Worm (Caenorhabditis elegans) whole organism, L3 larva: Measurements from ENCODE around the gene dach-1.

Experiments
- ZK546.5 ChIP-seq: sonication (generic microtip); optimal IDR thresholded peaks from 2 replicates; lab custom pipeline; 2017; ENCODE audit warnings: missing biosample characterization, missing genetic modification characterization
- aly-2 ChIP-seq: fragments of 150-350 bp; optimal IDR thresholded peaks from 2 replicates; lab custom pipeline; 2014; ENCODE audit warnings: missing biosample characterization, missing genetic modification characterization
- ama-1 ChIP-seq: fragments of 150-350 bp; optimal IDR thresholded peaks from 2 replicates; lab custom pipeline; 2018
- ceh-16 ChIP-seq: sonication (generic microtip); optimal IDR thresholded peaks from 2 replicates; lab custom pipeline; 2017; ENCODE audit warnings: missing biosample characterization, missing genetic modification characterization
- ceh-28 ChIP-seq: fragments of 150-350 bp; optimal IDR thresholded peaks from 2 replicates; lab custom pipeline; 2014; ENCODE audit warnings: missing biosample characterization, missing genetic modification reagents, missing genetic modification characterization
- ceh-82 ChIP-seq: fragments of 150-350 bp; optimal IDR thresholded peaks from 2 replicates; lab custom pipeline; 2014; ENCODE audit warnings: missing biosample characterization, missing genetic modification characterization
- ceh-9 ChIP-seq: sonication (generic microtip); optimal IDR thresholded peaks from 2 replicates; lab custom pipeline; 2018; ENCODE audit warnings: missing biosample characterization, missing genetic modification characterization
- daf-12 ChIP-seq: fragments of 150-350 bp; optimal IDR thresholded peaks from 2 replicates; lab custom pipeline; 2014; ENCODE audit warnings: missing biosample characterization, missing genetic modification reagents, missing genetic modification characterization
- egl-5 ChIP-seq: fragments of 150-350 bp; optimal IDR thresholded peaks from 2 replicates; lab custom pipeline; 2017; ENCODE audit warnings: missing biosample characterization, missing genetic modification reagents, missing genetic modification characterization, inconsistent platforms
- elt-1 ChIP-seq: fragments of 150-350 bp; optimal IDR thresholded peaks from 2 replicates; lab custom pipeline; 2014; ENCODE audit warnings: missing biosample characterization, missing genetic modification characterization
- elt-2 ChIP-seq: sonication (generic microtip); optimal IDR thresholded peaks from 2 replicates; lab custom pipeline; 2016; ENCODE audit warnings: missing genetic modification reagents, mild to moderate bottlenecking, missing genetic modification characterization, missing compliant biosample characterization
- eor-1 ChIP-seq, 2 experiments: fragments of 150-350 bp; optimal IDR thresholded peaks; 2 replicates each; lab custom pipeline; 2014 to 2018; ENCODE audit warnings: missing biosample characterization in 2 of 2, missing genetic modification characterization in 2 of 2
- fkh-2 ChIP-seq: fragments of 150-350 bp; optimal IDR thresholded peaks from 2 replicates; lab custom pipeline; 2014; ENCODE audit warnings: missing biosample characterization, missing genetic modification reagents, missing genetic modification characterization
- fos-1 ChIP-seq: fragments of 150-350 bp; optimal IDR thresholded peaks from 2 replicates; lab custom pipeline; 2014; ENCODE audit warnings: missing biosample characterization, missing genetic modification characterization
- hmg-11 ChIP-seq: sonication (generic microtip); optimal IDR thresholded peaks from 2 replicates; lab custom pipeline; 2016; ENCODE audit warnings: missing genetic modification characterization, missing compliant biosample characterization
- jun-1 ChIP-seq: fragments of 150-350 bp; optimal IDR thresholded peaks from 2 replicates; lab custom pipeline; 2014; ENCODE audit warnings: missing biosample characterization, missing genetic modification reagents, missing genetic modification characterization
- lin-39 ChIP-seq: fragments of 150-350 bp; optimal IDR thresholded peaks from 2 replicates; lab custom pipeline; 2018; ENCODE audit warnings: missing biosample characterization, missing genetic modification reagents, missing genetic modification characterization
- lsy-12 ChIP-seq: sonication (generic microtip); optimal IDR thresholded peaks from 2 replicates; lab custom pipeline; 2016; ENCODE audit warnings: mild to moderate bottlenecking, missing genetic modification characterization, missing compliant biosample characterization
- mdl-1 ChIP-seq: fragments of 150-350 bp; optimal IDR thresholded peaks from 2 replicates; lab custom pipeline; 2014; ENCODE audit warnings: missing biosample characterization, missing genetic modification characterization
- mml-1 ChIP-seq: fragments of 150-350 bp; sonication (generic microtip); optimal IDR thresholded peaks from 3 replicates; lab custom pipeline; 2014; ENCODE audit warnings: missing biosample characterization, missing genetic modification characterization
- nfya-1 ChIP-seq: sonication (generic microtip); optimal IDR thresholded peaks from 2 replicates; lab custom pipeline; 2017; ENCODE audit warnings: missing genetic modification characterization, mild to moderate bottlenecking, missing compliant biosample characterization, antibody characterized with exemption, moderate library complexity; ENCODE audit not compliant: insufficient read depth
- nhr-11 ChIP-seq: fragments of 150-350 bp; optimal IDR thresholded peaks from 2 replicates; lab custom pipeline; 2014; ENCODE audit warnings: missing biosample characterization, missing genetic modification characterization
- nhr-12 ChIP-seq: fragments of 150-350 bp; optimal IDR thresholded peaks from 2 replicates; lab custom pipeline; 2014; ENCODE audit warnings: missing biosample characterization, missing genetic modification characterization
- nhr-23 ChIP-seq: fragments of 150-350 bp; optimal IDR thresholded peaks from 2 replicates; lab custom pipeline; 2014; ENCODE audit warnings: missing biosample characterization, missing genetic modification reagents, missing genetic modification characterization
- nhr-237 ChIP-seq: fragments of 150-350 bp; optimal IDR thresholded peaks from 2 replicates; lab custom pipeline; 2014; ENCODE audit warnings: missing biosample characterization, missing genetic modification characterization
- nhr-25 ChIP-seq: sonication (generic microtip); optimal IDR thresholded peaks from 2 replicates; lab custom pipeline; 2017; ENCODE audit warnings: missing biosample characterization, missing genetic modification characterization
- nhr-43 ChIP-seq: sonication (generic microtip); optimal IDR thresholded peaks from 2 replicates; lab custom pipeline; 2016; ENCODE audit warnings: mild to moderate bottlenecking, missing genetic modification characterization, missing compliant biosample characterization; ENCODE audit not compliant: poor library complexity, severe bottlenecking
- nhr-67 ChIP-seq: fragments of 150-350 bp; optimal IDR thresholded peaks from 2 replicates; lab custom pipeline; 2014; ENCODE audit warnings: missing biosample characterization, missing genetic modification characterization
- nhr-77 ChIP-seq: fragments of 150-350 bp; optimal IDR thresholded peaks from 2 replicates; lab custom pipeline; 2014; ENCODE audit warnings: missing biosample characterization, missing genetic modification characterization
- pha-4 ChIP-seq: fragments of 150-350 bp; optimal IDR thresholded peaks from 2 replicates; lab custom pipeline; 2014; ENCODE audit warnings: missing biosample characterization, missing genetic modification reagents, missing genetic modification characterization
- pqm-1 ChIP-seq: fragments of 150-350 bp; optimal IDR thresholded peaks from 2 replicates; lab custom pipeline; 2017; ENCODE audit warnings: missing biosample characterization, missing genetic modification characterization, inconsistent platforms
- sea-2 ChIP-seq: fragments of 150-350 bp; sonication (generic microtip); optimal IDR thresholded peaks from 4 replicates; lab custom pipeline; 2014; ENCODE audit warnings: missing biosample characterization, missing genetic modification reagents, missing genetic modification characterization
- skn-1 ChIP-seq: fragments of 150-350 bp; optimal IDR thresholded peaks from 2 replicates; lab custom pipeline; 2014; ENCODE audit warnings: missing biosample characterization, missing genetic modification characterization
- snpc-4 ChIP-seq: fragments of 150-350 bp; optimal IDR thresholded peaks from 2 replicates; lab custom pipeline; 2014; ENCODE audit warnings: missing biosample characterization, missing genetic modification characterization
- tbx-2 ChIP-seq: sonication (generic microtip); optimal IDR thresholded peaks from 2 replicates; lab custom pipeline; 2016; ENCODE audit warnings: mild to moderate bottlenecking, missing genetic modification characterization, missing compliant biosample characterization
- unc-39 ChIP-seq: sonication (generic microtip); optimal IDR thresholded peaks from 4 replicates; lab custom pipeline; 2017; ENCODE audit warnings: missing biosample characterization, missing genetic modification characterization
- unc-62 ChIP-seq: fragments of 150-350 bp; sonication (generic microtip); optimal IDR thresholded peaks from 4 replicates; lab custom pipeline; 2014; ENCODE audit warnings: missing biosample characterization, missing genetic modification reagents, missing genetic modification characterization
- zag-1 ChIP-seq: fragments of 150-350 bp; optimal IDR thresholded peaks from 2 replicates; lab custom pipeline; 2014; ENCODE audit warnings: missing biosample characterization, missing genetic modification characterization

dach-1 gene

DNA sequence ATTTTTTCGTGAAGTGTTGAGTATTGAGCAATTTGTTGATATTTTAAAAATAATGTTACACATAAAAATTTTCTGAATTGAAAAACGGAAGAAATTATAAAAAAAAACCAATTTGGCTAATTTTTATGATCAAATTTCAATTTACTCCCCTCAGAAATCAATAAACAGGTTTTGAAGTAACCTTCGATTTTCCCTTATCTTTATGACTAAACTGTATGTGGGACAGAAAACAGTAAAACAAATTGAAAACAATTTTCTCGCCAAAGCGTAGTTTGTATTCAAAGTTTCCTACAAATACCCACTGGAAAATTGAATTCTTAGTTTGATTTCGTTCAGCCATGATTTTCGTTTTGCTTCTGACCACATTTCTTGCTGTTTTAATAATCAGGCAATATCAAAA, 11.0 kb upstream of the dach-1 start, which contains the start of gene cyp-35B1:
cyp-35B1 (plus strand) TSS at position 244 of the 400 bp plus-strand sequence.
- TF ChIP-seq skn-1 (tag; lab: Kevin White, UChicago) (no peak), jun-1 (tag; lab: Kevin White, UChicago) (no peak), ceh-28 (tag; lab: Kevin White, UChicago) (peak; percentile 19)

DNA sequence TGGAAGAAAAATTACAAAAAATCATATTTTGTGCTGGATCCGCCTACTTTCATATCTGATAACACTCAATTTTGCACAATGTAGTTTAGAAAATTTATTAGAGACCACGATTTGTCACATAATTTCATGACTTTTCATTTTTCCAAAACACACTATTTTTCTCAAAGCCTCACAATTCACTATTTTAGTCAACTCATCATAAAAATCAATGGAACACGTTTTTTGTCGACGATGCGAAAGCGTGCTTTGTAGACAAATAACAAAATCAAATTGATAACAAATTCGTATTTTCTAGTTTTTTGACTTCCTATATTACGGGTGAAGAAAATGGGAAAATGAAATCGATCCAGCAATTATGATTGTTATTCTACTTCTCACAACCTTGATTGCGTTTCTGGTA, 8.0 kb upstream of the dach-1 start, which contains the start of gene cyp-35B2:
cyp-35B2 (plus strand) TSS at position 301 of the 400 bp plus-strand sequence.
- TF ChIP-seq aly-2 (tag; lab: Kevin White, UChicago) (no peak), fos-1 (tag; lab: Kevin White, UChicago) (no peak), fkh-2 (tag; lab: Kevin White, UChicago) (no peak), elt-1 (no peak)
- TF ChIP-seq, all 47 proteins: peak for 0

- no peak for TF ChIP-seq eor-1 (tag; optimal IDR thresholded peaks at IDR 0.05; lab: Kevin White, UChicago)
- TF ChIP-seq nhr-237 (tag; lab: Kevin White, UChicago): no peak
- no peak for TF ChIP-seq unc-39
- TF ChIP-seq zag-1 (tag; lab: Kevin White, UChicago): no peak
- TF ChIP-seq nhr-67 (tag; lab: Kevin White, UChicago): no peak
- TF ChIP-seq mml-1: no peak
- TF ChIP-seq ceh-9: no peak
- no peak for TF ChIP-seq pqm-1 (tag; lab: Kevin White, UChicago)
- no peak for TF ChIP-seq unc-62 (GFP tag; lab: Kevin White, UChicago)
- TF ChIP-seq nhr-12: no peak
- TF ChIP-seq lin-39 (tag; lab: Kevin White, UChicago): no peak
- no peak for TF ChIP-seq ceh-28 (tag; lab: Kevin White, UChicago)
- no peak for TF ChIP-seq egl-5 (tag; lab: Kevin White, UChicago)
These were observed 6.5 kb upstream of the dach-1 start for ce11 chrV:3943364-3943763.

DNA sequence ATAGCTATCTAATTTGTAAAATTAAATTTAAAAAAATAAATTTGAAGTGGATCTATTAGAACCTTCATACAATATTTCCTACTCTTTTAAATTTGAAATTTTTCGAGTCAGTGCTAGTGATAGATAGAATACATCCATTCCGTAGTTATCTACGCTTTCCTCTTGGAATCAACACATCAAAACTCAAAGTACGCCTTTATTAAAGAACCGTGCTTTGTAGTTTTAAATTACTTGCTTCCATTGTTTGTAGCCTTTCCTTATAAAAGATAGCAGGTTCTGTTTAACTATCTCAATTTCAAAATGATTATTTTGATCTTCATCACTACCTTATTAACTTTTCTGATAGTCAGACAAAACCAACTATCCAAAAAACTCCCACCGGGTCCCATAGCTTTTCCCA, 4.8 kb upstream of the dach-1 start, which contains the start of gene cyp-35B3:
cyp-35B3 (plus strand) TSS at position 301 of the 400 bp plus-strand sequence.
- TF ChIP-seq unc-39: no peak
- no peak for TF ChIP-seq ama-1 (lab: Kevin White, UChicago)
- TF ChIP-seq mdl-1 (tag; lab: Kevin White, UChicago): no peak
- TF ChIP-seq nfya-1: no peak
- TF ChIP-seq snpc-4 (tag; lab: Kevin White, UChicago): no peak
- no peak for TF ChIP-seq unc-62 (GFP tag; lab: Kevin White, UChicago)
- no peak for TF ChIP-seq ZK546.5 (tag; lab: Kevin White, UChicago)
- TF ChIP-seq nhr-43: no peak
- TF ChIP-seq nhr-11 (tag; lab: Kevin White, UChicago): no peak
- TF ChIP-seq ceh-9: no peak
- TF ChIP-seq pha-4: no peak
- no peak for TF ChIP-seq tbx-2 (tag; lab: Kevin White, UChicago)
- no peak for TF ChIP-seq nhr-77 (tag; lab: Kevin White, UChicago)
- TF ChIP-seq nhr-25 (tag; lab: Kevin White, UChicago): no peak
- no peak for TF ChIP-seq fkh-2 (tag; lab: Kevin White, UChicago)
- no peak for TF ChIP-seq elt-2
- TF ChIP-seq sea-2 (GFP tag; lab: Kevin White, UChicago): no peak
- TF ChIP-seq, all 47 proteins: peak for 0

- TF ChIP-seq snpc-4 (tag; lab: Kevin White, UChicago) (no peak), ceh-16 (tag; lab: Kevin White, UChicago) (no peak), ceh-82 (tag; lab: Kevin White, UChicago) (no peak), elt-2 (no peak), lsy-12 (no peak), aly-2 (tag; lab: Kevin White, UChicago) (no peak), daf-12 (tag; lab: Kevin White, UChicago) (no peak), nhr-23 (tag; lab: Kevin White, UChicago) (no peak), hmg-11 (tag; lab: Kevin White, UChicago) (no peak), pha-4 (no peak), nhr-12 (no peak), pqm-1 (tag; lab: Kevin White, UChicago) (no peak)
These were observed 3.9 kb downstream of the dach-1 start, which contains the start of gene str-247 for ce11 chrV:3953739-3954138. str-247 (plus strand) TSS chrV:3954039.
